Worm (Caenorhabditis elegans) whole organism, L3 larva: ENCODE measurements around the gene srg-48.

Experiments
- aly-2 ChIP-seq: fragments of 150-350 bp; optimal IDR thresholded peaks from 2 replicates; lab custom pipeline; 2014; ENCODE audit warnings: missing biosample characterization, missing genetic modification characterization
- ama-1 ChIP-seq: fragments of 150-350 bp; optimal IDR thresholded peaks from 2 replicates; lab custom pipeline; 2018
- ceh-16 ChIP-seq: sonication (generic microtip); optimal IDR thresholded peaks from 2 replicates; lab custom pipeline; 2017; ENCODE audit warnings: missing biosample characterization, missing genetic modification characterization
- ceh-28 ChIP-seq: fragments of 150-350 bp; optimal IDR thresholded peaks from 2 replicates; lab custom pipeline; 2014; ENCODE audit warnings: missing biosample characterization, missing genetic modification reagents, missing genetic modification characterization
- ceh-82 ChIP-seq: fragments of 150-350 bp; optimal IDR thresholded peaks from 2 replicates; lab custom pipeline; 2014; ENCODE audit warnings: missing biosample characterization, missing genetic modification characterization
- egl-27 ChIP-seq: sonication (generic microtip); optimal IDR thresholded peaks from 4 replicates; lab custom pipeline; 2017; ENCODE audit warnings: missing biosample characterization, missing genetic modification reagents, missing genetic modification characterization
- egl-5 ChIP-seq: fragments of 150-350 bp; optimal IDR thresholded peaks from 2 replicates; lab custom pipeline; 2017; ENCODE audit warnings: missing biosample characterization, missing genetic modification reagents, missing genetic modification characterization, inconsistent platforms
- elt-1 ChIP-seq: fragments of 150-350 bp; optimal IDR thresholded peaks from 2 replicates; lab custom pipeline; 2014; ENCODE audit warnings: missing biosample characterization, missing genetic modification characterization
- elt-2 ChIP-seq: sonication (generic microtip); optimal IDR thresholded peaks from 2 replicates; lab custom pipeline; 2016; ENCODE audit warnings: missing genetic modification reagents, mild to moderate bottlenecking, missing genetic modification characterization, missing compliant biosample characterization
- elt-3 ChIP-seq, 3 experiments: fragments of 150-350 bp in 1 of 3; sonication (generic microtip) in 2 of 3; optimal IDR thresholded peaks; 2 replicates in 2 of 3; 4 replicates in 1 of 3; lab custom pipeline; 2014 to 2017; ENCODE audit warnings: missing biosample characterization in 3 of 3, missing genetic modification characterization in 3 of 3
- eor-1 ChIP-seq, 2 experiments: fragments of 150-350 bp; optimal IDR thresholded peaks; 2 replicates each; lab custom pipeline; 2014 to 2018; ENCODE audit warnings: missing biosample characterization in 2 of 2, missing genetic modification characterization in 2 of 2
- fkh-10 ChIP-seq: sonication (generic microtip); optimal IDR thresholded peaks from 2 replicates; lab custom pipeline; 2017; ENCODE audit warnings: missing biosample characterization, missing genetic modification reagents, missing genetic modification characterization
- fos-1 ChIP-seq: fragments of 150-350 bp; optimal IDR thresholded peaks from 2 replicates; lab custom pipeline; 2014; ENCODE audit warnings: missing biosample characterization, missing genetic modification characterization
- hmg-11 ChIP-seq: sonication (generic microtip); optimal IDR thresholded peaks from 2 replicates; lab custom pipeline; 2016; ENCODE audit warnings: missing genetic modification characterization, missing compliant biosample characterization
- jun-1 ChIP-seq: fragments of 150-350 bp; optimal IDR thresholded peaks from 2 replicates; lab custom pipeline; 2014; ENCODE audit warnings: missing biosample characterization, missing genetic modification reagents, missing genetic modification characterization
- lin-15B ChIP-seq: fragments of 150-350 bp; optimal IDR thresholded peaks from 2 replicates; lab custom pipeline; 2014; ENCODE audit warnings: missing biosample characterization, missing genetic modification characterization
- lin-39 ChIP-seq: fragments of 150-350 bp; optimal IDR thresholded peaks from 2 replicates; lab custom pipeline; 2018; ENCODE audit warnings: missing biosample characterization, missing genetic modification reagents, missing genetic modification characterization
- lsy-12 ChIP-seq: sonication (generic microtip); optimal IDR thresholded peaks from 2 replicates; lab custom pipeline; 2016; ENCODE audit warnings: mild to moderate bottlenecking, missing genetic modification characterization, missing compliant biosample characterization
- mdl-1 ChIP-seq: fragments of 150-350 bp; optimal IDR thresholded peaks from 2 replicates; lab custom pipeline; 2014; ENCODE audit warnings: missing biosample characterization, missing genetic modification characterization
- nfya-1 ChIP-seq: sonication (generic microtip); optimal IDR thresholded peaks from 2 replicates; lab custom pipeline; 2017; ENCODE audit warnings: missing genetic modification characterization, mild to moderate bottlenecking, missing compliant biosample characterization, antibody characterized with exemption, moderate library complexity; ENCODE audit not compliant: insufficient read depth
- nhr-11 ChIP-seq: fragments of 150-350 bp; optimal IDR thresholded peaks from 2 replicates; lab custom pipeline; 2014; ENCODE audit warnings: missing biosample characterization, missing genetic modification characterization
- nhr-23 ChIP-seq: fragments of 150-350 bp; optimal IDR thresholded peaks from 2 replicates; lab custom pipeline; 2014; ENCODE audit warnings: missing biosample characterization, missing genetic modification reagents, missing genetic modification characterization
- nhr-237 ChIP-seq: fragments of 150-350 bp; optimal IDR thresholded peaks from 2 replicates; lab custom pipeline; 2014; ENCODE audit warnings: missing biosample characterization, missing genetic modification characterization
- nhr-25 ChIP-seq: sonication (generic microtip); optimal IDR thresholded peaks from 2 replicates; lab custom pipeline; 2017; ENCODE audit warnings: missing biosample characterization, missing genetic modification characterization
- nhr-28 ChIP-seq: fragments of 150-350 bp; optimal IDR thresholded peaks from 2 replicates; lab custom pipeline; 2014; ENCODE audit warnings: missing biosample characterization, missing genetic modification characterization
- nhr-43 ChIP-seq: sonication (generic microtip); optimal IDR thresholded peaks from 2 replicates; lab custom pipeline; 2016; ENCODE audit warnings: mild to moderate bottlenecking, missing genetic modification characterization, missing compliant biosample characterization; ENCODE audit not compliant: poor library complexity, severe bottlenecking
- pha-4 ChIP-seq: fragments of 150-350 bp; optimal IDR thresholded peaks from 2 replicates; lab custom pipeline; 2014; ENCODE audit warnings: missing biosample characterization, missing genetic modification reagents, missing genetic modification characterization
- pqm-1 ChIP-seq: fragments of 150-350 bp; optimal IDR thresholded peaks from 2 replicates; lab custom pipeline; 2017; ENCODE audit warnings: missing biosample characterization, missing genetic modification characterization, inconsistent platforms
- sea-2 ChIP-seq: fragments of 150-350 bp; sonication (generic microtip); optimal IDR thresholded peaks from 4 replicates; lab custom pipeline; 2014; ENCODE audit warnings: missing biosample characterization, missing genetic modification reagents, missing genetic modification characterization
- skn-1 ChIP-seq: fragments of 150-350 bp; optimal IDR thresholded peaks from 2 replicates; lab custom pipeline; 2014; ENCODE audit warnings: missing biosample characterization, missing genetic modification characterization
- snpc-4 ChIP-seq: fragments of 150-350 bp; optimal IDR thresholded peaks from 2 replicates; lab custom pipeline; 2014; ENCODE audit warnings: missing biosample characterization, missing genetic modification characterization
- tbx-2 ChIP-seq: sonication (generic microtip); optimal IDR thresholded peaks from 2 replicates; lab custom pipeline; 2016; ENCODE audit warnings: mild to moderate bottlenecking, missing genetic modification characterization, missing compliant biosample characterization
- unc-62 ChIP-seq: fragments of 150-350 bp; sonication (generic microtip); optimal IDR thresholded peaks from 4 replicates; lab custom pipeline; 2014; ENCODE audit warnings: missing biosample characterization, missing genetic modification reagents, missing genetic modification characterization
- ztf-11 ChIP-seq: fragments of 150-350 bp; optimal IDR thresholded peaks from 2 replicates; lab custom pipeline; 2014; ENCODE audit warnings: missing biosample characterization, missing genetic modification characterization

The srg-48 gene

ce11 chrIV:7047762-7048178 lies 24.4 kb upstream of the srg-48 start (continued):
- TF ChIP-seq eor-1 (tag; optimal IDR thresholded peaks at IDR 0.05; lab: Kevin White, UChicago) (peak in 1 of 2 experiments; percentile 4), egl-27 (no peak), mdl-1 (tag; lab: Kevin White, UChicago) (peak; percentile 33), unc-62 (GFP tag; lab: Kevin White, UChicago) (no peak), ceh-82 (tag; lab: Kevin White, UChicago) (no peak), fos-1 (no peak), nhr-43 (peak; percentile 81), elt-2 (tag; lab: Kevin White, UChicago) (peak; percentile 96), lin-39 (tag; lab: Kevin White, UChicago) (no peak), nhr-11 (tag; lab: Kevin White, UChicago) (no peak), elt-3 (tag; optimal IDR thresholded peaks at IDR 0.05; lab: Kevin White, UChicago) (peak in 1 of 3 experiments; percentile 75), ceh-16 (tag; lab: Kevin White, UChicago) (no peak), tbx-2 (tag; lab: Kevin White, UChicago) (no peak), nhr-237 (tag; lab: Kevin White, UChicago) (no peak)

DNA sequence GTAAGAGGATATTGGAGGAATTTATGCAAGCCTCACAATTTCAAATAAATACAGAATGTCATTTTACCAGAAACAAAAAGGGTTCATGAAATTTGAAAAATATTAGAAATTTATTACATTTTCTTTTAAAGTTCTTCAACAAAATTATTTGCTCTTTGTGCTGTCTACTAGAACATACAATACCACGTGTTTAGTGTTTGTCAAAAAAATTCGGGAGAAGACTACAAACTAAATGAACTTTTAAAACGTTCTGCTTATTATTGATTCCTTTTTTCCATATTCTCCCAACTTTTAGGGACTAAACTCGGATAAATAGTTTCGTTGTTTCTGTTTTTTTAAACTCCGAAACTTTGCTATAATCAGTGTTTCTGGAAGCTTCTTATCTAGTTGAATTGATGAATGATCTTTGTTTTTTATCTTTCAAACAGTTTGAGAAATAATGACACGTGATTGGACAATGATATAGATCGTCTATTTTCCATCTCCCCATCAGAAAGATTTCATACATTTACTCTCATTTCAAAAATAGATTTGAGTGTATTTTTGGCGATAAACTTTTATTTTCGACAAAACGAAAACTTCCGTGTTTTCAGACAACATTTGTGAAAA lies 23.5 kb upstream of the srg-48 start:
- TF ChIP-seq pha-4 (tag; lab: Kevin White, UChicago) (peak; percentile 54), pqm-1 (tag; lab: Kevin White, UChicago) (peak; percentile 19), lsy-12 (tag; lab: Kevin White, UChicago) (peak; percentile 41), lin-15B (tag; lab: Kevin White, UChicago) (no peak), elt-2 (tag; lab: Kevin White, UChicago) (peak; percentile 59), nhr-23 (peak; percentile 50), ceh-16 (tag; lab: Kevin White, UChicago) (no peak)

ce11 chrIV:7049672-7050206 lies 22.5 kb upstream of the srg-48 start, which contains the start of gene nhr-105:
nhr-105 (plus strand) TSS chrIV:7050156.
- TF ChIP-seq ztf-11 (tag; lab: Kevin White, UChicago) (no peak), ama-1 (lab: Kevin White, UChicago) (peak; percentile 71), nfya-1 (tag; lab: Kevin White, UChicago) (peak; percentile 39), pqm-1 (tag; lab: Kevin White, UChicago) (peak; percentile 86), fkh-10 (GFP tag; lab: Kevin White, UChicago) (peak; percentile 11), ceh-82 (tag; lab: Kevin White, UChicago) (no peak), hmg-11 (tag; lab: Kevin White, UChicago) (no peak), elt-2 (tag; lab: Kevin White, UChicago) (peak; percentile 86), nhr-25 (peak; percentile 67), snpc-4 (tag; lab: Kevin White, UChicago) (peak; percentile 45), eor-1 (tag; optimal IDR thresholded peaks at IDR 0.05; lab: Kevin White, UChicago) (no peak), ceh-28 (tag; lab: Kevin White, UChicago) (peak; percentile 70), sea-2 (GFP tag; lab: Kevin White, UChicago) (no peak), tbx-2 (tag; lab: Kevin White, UChicago) (no peak), pha-4 (tag; lab: Kevin White, UChicago) (peak; percentile 40), nhr-23 (peak; percentile 74), lsy-12 (tag; lab: Kevin White, UChicago) (peak; percentile 44), unc-62 (GFP tag; lab: Kevin White, UChicago) (peak; percentile 46), lin-15B (tag; lab: Kevin White, UChicago) (no peak), ceh-16 (tag; lab: Kevin White, UChicago) (no peak), egl-27 (peak; percentile 65), elt-3 (tag; optimal IDR thresholded peaks at IDR 0.05; lab: Kevin White, UChicago) (peak in 1 of 3 experiments; percentile 2), egl-5 (tag; lab: Kevin White, UChicago) (no peak), nhr-11 (tag; lab: Kevin White, UChicago) (no peak), elt-1 (tag; lab: Kevin White, UChicago) (no peak), jun-1 (tag; lab: Kevin White, UChicago) (peak; percentile 59), nhr-43 (peak; percentile 55)

DNA sequence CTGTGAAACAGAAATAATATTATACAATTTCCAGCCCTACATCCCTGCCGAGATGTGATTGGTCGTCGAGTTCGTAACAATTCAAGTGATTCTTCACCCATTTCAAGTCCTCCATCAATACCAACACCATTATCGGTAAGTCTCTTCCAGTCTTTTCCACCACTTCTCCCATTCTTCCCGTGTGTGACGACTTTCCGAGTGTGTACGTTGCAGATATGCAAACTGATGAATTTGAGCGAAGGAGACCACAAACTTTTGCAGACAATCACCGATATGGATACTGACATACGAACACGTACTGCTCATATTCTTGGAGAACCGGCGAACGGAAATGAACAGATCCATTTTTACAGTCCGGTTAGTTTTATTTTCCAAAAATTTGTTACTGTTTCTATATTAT lies 20.7 kb upstream of the srg-48 start:
- peak; percentile 12 for TF ChIP-seq fkh-10 (GFP tag; lab: Kevin White, UChicago)
- TF ChIP-seq skn-1: no peak
- TF ChIP-seq ama-1 (lab: Kevin White, UChicago): peak; percentile 86
- TF ChIP-seq ceh-82 (tag; lab: Kevin White, UChicago): no peak
- no peak for TF ChIP-seq nhr-237 (tag; lab: Kevin White, UChicago)
- no peak for TF ChIP-seq aly-2
- no peak for TF ChIP-seq nhr-28 (tag; lab: Kevin White, UChicago)
- TF ChIP-seq hmg-11 (tag; lab: Kevin White, UChicago): no peak
- TF ChIP-seq, all 47 proteins: peak for 2
